Worm (Caenorhabditis elegans) whole organism, mixed stage, embryonic: Measurements from ENCODE around the gene spat-1.

Experiments
- M03D4.4 ChIP-seq: sonication (generic microtip); optimal IDR thresholded peaks from 2 replicates; lab custom pipeline; 2017; ENCODE audit warnings: mild to moderate bottlenecking, missing genetic modification characterization, missing compliant biosample characterization
- bed-3 ChIP-seq: fragments of 200-800 bp; sonication (Bioruptor generic); optimal IDR thresholded peaks from 3 replicates; lab custom pipeline; 2018; ENCODE audit warnings: mild to moderate bottlenecking, missing genetic modification characterization, moderate library complexity, missing compliant biosample characterization
- blmp-1 ChIP-seq: fragments of 150-350 bp; optimal IDR thresholded peaks from 2 replicates; lab custom pipeline; 2014; ENCODE audit warnings: missing biosample characterization, missing genetic modification characterization
- ceh-39 ChIP-seq: fragments of 150-350 bp; optimal IDR thresholded peaks from 2 replicates; lab custom pipeline; 2014; ENCODE audit warnings: missing biosample characterization, missing genetic modification characterization
- ceh-43 ChIP-seq: fragments of 200-800 bp; sonication (Bioruptor generic); optimal IDR thresholded peaks from 2 replicates; lab custom pipeline; 2018; ENCODE audit warnings: mild to moderate bottlenecking, missing genetic modification characterization, moderate library complexity, missing compliant biosample characterization
- ceh-83 ChIP-seq: fragments of 200-800 bp; sonication (Bioruptor generic); optimal IDR thresholded peaks from 2 replicates; lab custom pipeline; 2018; ENCODE audit warnings: mild to moderate bottlenecking, missing genetic modification characterization, missing compliant biosample characterization
- ces-1 ChIP-seq: fragments of 150-350 bp; optimal IDR thresholded peaks from 2 replicates; lab custom pipeline; 2014; ENCODE audit warnings: missing biosample characterization, missing genetic modification reagents, missing genetic modification characterization
- cnd-1 ChIP-seq: fragments of 200-800 bp; sonication (Bioruptor generic); optimal IDR thresholded peaks from 2 replicates; lab custom pipeline; 2018; ENCODE audit warnings: mild to moderate bottlenecking, missing genetic modification characterization, missing compliant biosample characterization
- elt-1 ChIP-seq: sonication (generic microtip); optimal IDR thresholded peaks from 2 replicates; lab custom pipeline; 2017; ENCODE audit warnings: missing genetic modification characterization, mild to moderate bottlenecking, missing compliant biosample characterization, antibody characterized with exemption, moderate library complexity, borderline replicate concordance; ENCODE audit not compliant: insufficient read depth
- elt-3 ChIP-seq: fragments of 150-350 bp; optimal IDR thresholded peaks from 2 replicates; lab custom pipeline; 2014; ENCODE audit warnings: missing biosample characterization, missing genetic modification characterization
- flh-1 ChIP-seq: fragments of 200-800 bp; sonication (Bioruptor generic); optimal IDR thresholded peaks from 2 replicates; lab custom pipeline; 2018; ENCODE audit warnings: mild to moderate bottlenecking, missing genetic modification characterization, moderate library complexity, missing compliant biosample characterization
- ham-2 ChIP-seq: fragments of 200-800 bp; sonication (Bioruptor generic); optimal IDR thresholded peaks from 2 replicates; lab custom pipeline; 2018; ENCODE audit warnings: mild to moderate bottlenecking, missing genetic modification characterization, missing compliant biosample characterization
- hlh-1 ChIP-seq: fragments of 150-350 bp; optimal IDR thresholded peaks from 2 replicates; lab custom pipeline; 2014; ENCODE audit warnings: missing biosample characterization, missing genetic modification reagents, missing genetic modification characterization
- lin-13 ChIP-seq: fragments of 150-350 bp; optimal IDR thresholded peaks from 2 replicates; lab custom pipeline; 2014; ENCODE audit warnings: missing biosample characterization, missing genetic modification characterization
- lin-32 ChIP-seq: fragments of 200-800 bp; sonication (Bioruptor generic); optimal IDR thresholded peaks from 2 replicates; lab custom pipeline; 2018; ENCODE audit warnings: mild to moderate bottlenecking, missing genetic modification characterization, missing compliant biosample characterization
- lsy-2 ChIP-seq: fragments of 150-350 bp; optimal IDR thresholded peaks from 2 replicates; lab custom pipeline; 2014; ENCODE audit warnings: missing biosample characterization, missing genetic modification characterization
- mab-5 ChIP-seq: fragments of 150-350 bp; optimal IDR thresholded peaks from 2 replicates; lab custom pipeline; 2014; ENCODE audit warnings: missing biosample characterization, missing genetic modification characterization
- mep-1 ChIP-seq: fragments of 150-350 bp; optimal IDR thresholded peaks from 2 replicates; lab custom pipeline; 2017; ENCODE audit warnings: missing biosample characterization, missing genetic modification reagents, missing genetic modification characterization, inconsistent platforms
- mls-2 ChIP-seq: sonication (generic microtip); optimal IDR thresholded peaks from 2 replicates; lab custom pipeline; 2016; ENCODE audit warnings: mild to moderate bottlenecking, missing genetic modification characterization, moderate library complexity, missing compliant biosample characterization
- nhr-12 ChIP-seq: fragments of 150-350 bp; optimal IDR thresholded peaks from 2 replicates; lab custom pipeline; 2014; ENCODE audit warnings: missing biosample characterization, missing genetic modification characterization
- nhr-2 ChIP-seq: fragments of 150-350 bp; optimal IDR thresholded peaks from 2 replicates; lab custom pipeline; 2014; ENCODE audit warnings: missing biosample characterization, missing genetic modification characterization
- nhr-237 ChIP-seq: fragments of 150-350 bp; optimal IDR thresholded peaks from 2 replicates; lab custom pipeline; 2014; ENCODE audit warnings: missing biosample characterization, missing genetic modification characterization
- nhr-28 ChIP-seq: fragments of 150-350 bp; optimal IDR thresholded peaks from 2 replicates; lab custom pipeline; 2014; ENCODE audit warnings: missing biosample characterization, missing genetic modification characterization
- nhr-76 ChIP-seq: sonication (generic microtip); optimal IDR thresholded peaks from 2 replicates; lab custom pipeline; 2017; ENCODE audit warnings: missing biosample characterization, missing genetic modification characterization
- pha-4 ChIP-seq: fragments of 150-350 bp; optimal IDR thresholded peaks from 2 replicates; lab custom pipeline; 2018; ENCODE audit warnings: missing biosample characterization, missing genetic modification reagents, missing genetic modification characterization
- sem-2 ChIP-seq: fragments of 200-800 bp; sonication (Bioruptor generic); optimal IDR thresholded peaks from 2 replicates; lab custom pipeline; 2018; ENCODE audit warnings: mild to moderate bottlenecking, missing genetic modification characterization, missing compliant biosample characterization
- snpc-4 ChIP-seq: fragments of 150-350 bp; optimal IDR thresholded peaks from 2 replicates; lab custom pipeline; 2014; ENCODE audit warnings: missing biosample characterization, missing genetic modification characterization
- sptf-1 ChIP-seq: sonication (generic microtip); optimal IDR thresholded peaks from 2 replicates; lab custom pipeline; 2017; ENCODE audit warnings: mild to moderate bottlenecking, missing genetic modification characterization, moderate library complexity, missing compliant biosample characterization
- tbx-8 ChIP-seq: fragments of 200-800 bp; sonication (Bioruptor generic); optimal IDR thresholded peaks from 2 replicates; lab custom pipeline; 2018; ENCODE audit warnings: mild to moderate bottlenecking, missing genetic modification characterization, moderate library complexity, missing compliant biosample characterization
- unc-120 ChIP-seq: sonication (generic microtip); optimal IDR thresholded peaks from 2 replicates; lab custom pipeline; 2017; ENCODE audit warnings: missing genetic modification characterization, missing compliant biosample characterization; ENCODE audit not compliant: poor library complexity, severe bottlenecking
- unc-39 ChIP-seq: fragments of 150-350 bp; optimal IDR thresholded peaks from 2 replicates; lab custom pipeline; 2014; ENCODE audit warnings: missing biosample characterization, missing genetic modification characterization
- zip-8 ChIP-seq: fragments of 150-350 bp; optimal IDR thresholded peaks from 2 replicates; lab custom pipeline; 2014; ENCODE audit warnings: missing biosample characterization, missing genetic modification characterization
- ztf-11 ChIP-seq: fragments of 150-350 bp; optimal IDR thresholded peaks from 2 replicates; lab custom pipeline; 2014; ENCODE audit warnings: missing biosample characterization, missing genetic modification characterization

Gene spat-1

DNA sequence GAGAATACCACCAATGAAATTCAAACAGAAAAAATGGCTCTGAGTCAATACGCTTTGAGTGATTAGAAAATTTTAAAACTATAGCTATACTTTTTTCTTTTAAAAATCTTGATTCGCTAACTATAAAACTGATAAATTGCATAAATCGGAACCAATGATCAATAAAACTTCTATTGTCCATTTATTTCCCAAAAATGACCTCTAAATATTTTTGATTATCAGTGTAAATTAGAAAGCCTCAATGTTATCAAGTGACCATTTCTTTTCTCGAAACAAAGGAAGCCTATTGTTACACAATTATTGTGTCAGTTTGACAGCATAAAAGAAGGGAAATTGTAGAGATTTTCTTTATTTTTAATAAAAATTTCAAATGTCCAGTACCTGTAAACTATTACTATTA, 28.4 kb upstream of the spat-1 start, which contains the start of gene K10H10.4:
TSS of gene K10H10.4 (plus strand) at position 301 of the 400 bp plus-strand sequence.
- TF ChIP-seq mep-1 (tag; lab: Kevin White, UChicago) (no peak), nhr-2 (tag; lab: Kevin White, UChicago) (no peak), zip-8 (tag; lab: Kevin White, UChicago) (no peak), hlh-1 (no peak), lin-32 (GFP tag; lab: Kevin White, UChicago) (no peak), nhr-237 (tag; lab: Kevin White, UChicago) (no peak), ham-2 (GFP tag; lab: Kevin White, UChicago) (no peak), sem-2 (GFP tag; lab: Kevin White, UChicago) (no peak), lsy-2 (no peak), mls-2 (tag; lab: Kevin White, UChicago) (no peak), nhr-28 (no peak), cnd-1 (no peak), pha-4 (tag; lab: Kevin White, UChicago) (no peak), nhr-12 (tag; lab: Kevin White, UChicago) (no peak), M03D4.4 (tag; lab: Kevin White, UChicago) (no peak), unc-120 (no peak), ceh-83 (GFP tag; lab: Kevin White, UChicago) (no peak), ces-1 (GFP tag; lab: Kevin White, UChicago) (no peak), flh-1 (GFP tag; lab: Kevin White, UChicago) (no peak), ceh-39 (no peak)

DNA sequence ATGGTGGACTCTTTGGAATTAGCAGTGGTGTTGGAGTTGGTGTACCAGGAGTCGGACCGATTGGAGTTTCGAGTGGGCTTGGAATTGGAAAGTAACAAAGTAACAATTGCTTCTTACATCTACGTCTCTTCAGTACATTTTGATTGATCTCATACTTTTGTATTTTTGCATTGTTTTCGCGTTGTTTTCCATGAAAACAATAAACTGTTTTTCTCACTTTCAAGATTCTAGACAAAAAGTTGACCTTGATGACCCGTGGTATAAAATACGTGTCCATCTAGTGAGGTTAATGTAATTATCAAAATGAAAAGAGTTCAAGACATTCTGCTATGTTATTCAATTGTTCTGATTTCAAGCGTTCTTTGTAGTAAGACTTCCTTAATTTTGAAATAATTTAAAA, 27.1 kb upstream of the spat-1 start, which contains the start of gene K10H10.5:
TSS of gene K10H10.5 (plus strand) at position 301 of the 400 bp plus-strand sequence.
- TF ChIP-seq lsy-2 (no peak), unc-39 (tag; lab: Kevin White, UChicago) (no peak)

DNA sequence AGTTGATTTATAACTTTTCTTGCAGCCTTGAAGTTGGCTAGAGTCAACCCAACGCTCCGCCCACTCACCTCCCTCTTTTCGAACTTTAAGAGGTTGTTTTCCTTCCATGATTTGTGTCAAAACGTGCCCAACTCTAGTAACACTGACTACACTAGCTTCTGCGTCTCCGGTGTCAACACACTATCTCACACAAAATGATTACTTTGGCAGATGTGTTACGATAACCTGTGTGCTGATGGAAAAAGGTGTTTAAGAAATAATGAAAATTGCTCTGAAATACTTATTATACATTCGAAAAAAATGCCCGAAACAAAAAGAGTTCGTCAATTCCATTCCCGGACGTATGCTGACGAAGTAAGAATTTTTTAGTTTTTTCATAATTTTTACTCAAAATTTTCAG, 25.6 kb upstream of the spat-1 start, which contains the start of gene K10H10.6:
TSS of gene K10H10.6 (plus strand) at position 301 of the 400 bp plus-strand sequence.
- TF ChIP-seq mls-2 (tag; lab: Kevin White, UChicago) = no peak
- no peak for TF ChIP-seq hlh-1
- no peak for TF ChIP-seq ces-1 (GFP tag; lab: Kevin White, UChicago)
- TF ChIP-seq ceh-43 (GFP tag; lab: Kevin White, UChicago) = no peak
- TF ChIP-seq blmp-1 = no peak
- TF ChIP-seq nhr-76 (tag; lab: Kevin White, UChicago) = no peak
- TF ChIP-seq ceh-39 = no peak
- no peak for TF ChIP-seq nhr-28
- TF ChIP-seq ham-2 (GFP tag; lab: Kevin White, UChicago) = no peak
- no peak for TF ChIP-seq unc-120
- TF ChIP-seq bed-3 = no peak
- TF ChIP-seq snpc-4 (tag; lab: Kevin White, UChicago) = no peak
- TF ChIP-seq zip-8 (tag; lab: Kevin White, UChicago) = no peak
- TF ChIP-seq elt-1 = no peak
- TF ChIP-seq, all 35 proteins: peak for 0

DNA sequence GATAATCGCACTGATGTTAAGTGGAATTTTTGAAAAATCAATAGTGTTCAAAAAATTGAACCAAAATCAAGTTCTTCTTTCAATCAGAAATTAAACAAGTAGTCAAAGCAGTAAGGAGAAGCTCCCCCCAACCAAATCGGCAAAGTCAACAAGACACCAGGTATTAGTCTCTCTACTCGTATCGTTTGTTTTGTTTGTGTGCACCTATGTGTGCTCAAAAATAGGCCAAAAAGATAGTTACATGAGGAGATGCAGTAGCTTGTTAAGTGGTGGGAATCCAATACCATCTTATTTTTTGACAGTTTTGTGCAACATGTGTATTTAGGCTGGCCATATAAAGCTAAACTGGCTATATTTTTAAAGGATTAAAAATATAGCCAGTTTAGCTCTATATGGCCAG, 22.3 kb upstream of the spat-1 start, which contains the start of gene K10H10.12:
TSS of gene K10H10.12 (minus strand) at position 101 of the 400 bp plus-strand sequence.
- TF ChIP-seq nhr-237 (tag; lab: Kevin White, UChicago) (no peak), ztf-11 (tag; lab: Kevin White, UChicago) (no peak), lin-32 (GFP tag; lab: Kevin White, UChicago) (no peak), lin-13 (tag; lab: Kevin White, UChicago) (no peak), unc-39 (tag; lab: Kevin White, UChicago) (no peak), ceh-83 (GFP tag; lab: Kevin White, UChicago) (no peak), ces-1 (GFP tag; lab: Kevin White, UChicago) (no peak), zip-8 (tag; lab: Kevin White, UChicago) (no peak)

DNA sequence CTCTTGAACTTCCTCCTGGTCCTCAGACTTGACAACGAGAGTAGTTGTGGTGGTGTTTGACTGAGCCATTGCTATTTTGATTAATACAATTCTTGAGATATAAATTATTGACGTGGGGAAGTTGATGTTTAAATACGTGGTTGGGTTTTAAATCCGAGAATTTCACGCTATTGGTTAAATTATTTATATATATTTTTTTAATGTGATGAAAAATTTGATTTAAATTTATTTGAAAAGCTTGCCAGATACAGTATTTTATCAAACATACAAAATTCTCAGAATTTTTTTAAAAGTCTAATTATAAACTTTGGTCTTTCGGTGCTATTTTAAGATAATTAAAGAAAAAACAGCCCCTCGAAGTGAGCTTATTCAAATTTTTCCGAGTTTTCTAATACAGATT, 21.0 kb upstream of the spat-1 start, which contains the start of the genes K10H10.7 and K10H10.10:
TSS of gene K10H10.7 (minus strand) at position 101 of the 400 bp plus-strand sequence.
TSS of gene K10H10.10 (plus strand) at position 204 of the 400 bp plus-strand sequence.
- TF ChIP-seq elt-3 (tag; lab: Kevin White, UChicago) (no peak), zip-8 (tag; lab: Kevin White, UChicago) (no peak), ztf-11 (tag; lab: Kevin White, UChicago) (no peak), unc-120 (no peak), ceh-43 (GFP tag; lab: Kevin White, UChicago) (no peak), lsy-2 (no peak), nhr-76 (tag; lab: Kevin White, UChicago) (no peak), mls-2 (tag; lab: Kevin White, UChicago) (no peak), cnd-1 (no peak), sptf-1 (tag; lab: Kevin White, UChicago) (no peak), nhr-12 (tag; lab: Kevin White, UChicago) (no peak), ceh-39 (no peak), hlh-1 (no peak), ham-2 (GFP tag; lab: Kevin White, UChicago) (no peak), tbx-8 (GFP tag; lab: Kevin White, UChicago) (no peak), M03D4.4 (tag; lab: Kevin White, UChicago) (no peak), bed-3 (no peak), pha-4 (tag; lab: Kevin White, UChicago) (no peak), mab-5 (tag; lab: Kevin White, UChicago) (no peak), blmp-1 (no peak)
